Worm (Caenorhabditis elegans) whole organism, L1 larva: Measurements from ENCODE around the gene gst-29.
A peak's percentile ranks its signal among the peaks of the same experiment; 100 is the strongest.

Experiments
- C16A3.4 ChIP-seq: fragments of 150-350 bp; optimal IDR thresholded peaks from 2 replicates; lab custom pipeline; 2014; ENCODE audit warnings: missing biosample characterization, missing genetic modification characterization
- F16B12.6 ChIP-seq: fragments of 150-350 bp; optimal IDR thresholded peaks from 2 replicates; lab custom pipeline; 2014; ENCODE audit warnings: missing biosample characterization, missing genetic modification characterization
- aha-1 ChIP-seq: fragments of 150-350 bp; optimal IDR thresholded peaks from 2 replicates; lab custom pipeline; 2014; ENCODE audit warnings: missing biosample characterization, missing genetic modification characterization
- aly-2 ChIP-seq: fragments of 150-350 bp; optimal IDR thresholded peaks from 2 replicates; lab custom pipeline; 2014; ENCODE audit warnings: missing biosample characterization, missing genetic modification characterization
- ama-1 ChIP-seq: fragments of 150-350 bp; optimal IDR thresholded peaks from 2 replicates; lab custom pipeline; 2014
- blmp-1 ChIP-seq: fragments of 150-350 bp; optimal IDR thresholded peaks from 2 replicates; lab custom pipeline; 2014; ENCODE audit warnings: missing biosample characterization, missing genetic modification characterization
- ceh-63 ChIP-seq: fragments of 200-800 bp; sonication (Bioruptor generic); optimal IDR thresholded peaks from 2 replicates; lab custom pipeline; 2018; ENCODE audit warnings: mild to moderate bottlenecking, missing genetic modification characterization, missing compliant biosample characterization
- ceh-8 ChIP-seq: fragments of 200-800 bp; sonication (Bioruptor generic); optimal IDR thresholded peaks from 2 replicates; lab custom pipeline; 2018; ENCODE audit warnings: mild to moderate bottlenecking, missing genetic modification characterization, moderate library complexity, missing compliant biosample characterization
- ceh-90 ChIP-seq: sonication (generic microtip); optimal IDR thresholded peaks from 2 replicates; lab custom pipeline; 2016; ENCODE audit warnings: missing genetic modification characterization, missing compliant biosample characterization
- dpl-1 ChIP-seq, 3 experiments: fragments of 150-350 bp in 2 of 3; sonication (generic microtip) in 1 of 3; optimal IDR thresholded peaks; 2 replicates each; lab custom pipeline; 2014 to 2017; ENCODE audit warnings: missing biosample characterization in 3 of 3, missing genetic modification characterization in 3 of 3, missing genetic modification reagents in 3 of 3
- dsc-1 ChIP-seq: sonication (generic microtip); optimal IDR thresholded peaks from 2 replicates; lab custom pipeline; 2016; ENCODE audit warnings: mild to moderate bottlenecking, missing genetic modification characterization, missing compliant biosample characterization
- efl-1 ChIP-seq, 4 experiments: fragments of 150-350 bp; optimal IDR thresholded peaks in 3 of 4; peaks in 1 of 4; 1 replicate in 1 of 4; 2 replicates in 3 of 4; lab custom pipeline; 2014; ENCODE audit warnings: missing biosample characterization in 2 of 4, missing genetic modification characterization in 2 of 4, missing genetic modification reagents in 2 of 4
- egl-27 ChIP-seq, 2 experiments: fragments of 150-350 bp in 1 of 2; sonication (generic microtip); optimal IDR thresholded peaks; 3 replicates each; lab custom pipeline; 2017 to 2018; ENCODE audit warnings: missing biosample characterization in 2 of 2, missing genetic modification characterization in 2 of 2, missing genetic modification reagents in 2 of 2
- ets-5 ChIP-seq: fragments of 200-800 bp; sonication (Bioruptor generic); IDR thresholded peaks from 2 replicates; pipeline ENCODE4 v1.3.6; 2022; ENCODE audit warnings: missing genetic modification characterization, missing compliant biosample characterization
- fkh-10 ChIP-seq: sonication (generic microtip); optimal IDR thresholded peaks from 2 replicates; lab custom pipeline; 2017; ENCODE audit warnings: missing biosample characterization, missing genetic modification reagents, missing genetic modification characterization
- fkh-4 ChIP-seq: sonication (generic microtip); optimal IDR thresholded peaks from 2 replicates; lab custom pipeline; 2016; ENCODE audit warnings: missing compliant biosample characterization, missing genetic modification characterization, borderline replicate concordance
- fkh-8 ChIP-seq: sonication (generic microtip); optimal IDR thresholded peaks from 2 replicates; lab custom pipeline; 2016; ENCODE audit warnings: mild to moderate bottlenecking, missing genetic modification characterization, missing compliant biosample characterization
- grh-1 ChIP-seq: fragments of 200-800 bp; sonication (Bioruptor generic); IDR thresholded peaks from 2 replicates; pipeline ENCODE4 v1.3.6; 2022; ENCODE audit warnings: missing genetic modification reagents, missing genetic modification characterization, missing compliant biosample characterization
- hlh-17 ChIP-seq: fragments of 200-800 bp; sonication (Bioruptor generic); optimal IDR thresholded peaks from 2 replicates; lab custom pipeline; 2018; ENCODE audit warnings: missing genetic modification characterization, mild to moderate bottlenecking, missing compliant biosample characterization, moderate library complexity, borderline replicate concordance
- hpl-2 ChIP-seq: fragments of 150-350 bp; optimal IDR thresholded peaks from 2 replicates; lab custom pipeline; 2014; ENCODE audit warnings: missing biosample characterization, missing genetic modification reagents, missing genetic modification characterization
- lin-14 ChIP-seq: fragments of 200-800 bp; sonication (Bioruptor generic); optimal IDR thresholded peaks from 2 replicates; lab custom pipeline; 2018; ENCODE audit warnings: mild to moderate bottlenecking, missing genetic modification characterization, moderate library complexity, missing compliant biosample characterization
- lin-15B ChIP-seq: fragments of 150-350 bp; sonication (generic microtip); optimal IDR thresholded peaks from 3 replicates; lab custom pipeline; 2014; ENCODE audit warnings: missing biosample characterization, missing genetic modification characterization
- lin-35 ChIP-seq, 2 experiments: fragments of 150-350 bp; optimal IDR thresholded peaks; 2 replicates each; lab custom pipeline; 2014; ENCODE audit warnings: missing biosample characterization in 2 of 2, missing genetic modification characterization in 2 of 2, missing genetic modification reagents in 2 of 2
- lsy-2 ChIP-seq, 2 experiments: fragments of 150-350 bp; optimal IDR thresholded peaks; 2 replicates each; lab custom pipeline; 2014; ENCODE audit warnings: missing biosample characterization in 2 of 2, missing genetic modification characterization in 2 of 2
- mep-1 ChIP-seq: fragments of 150-350 bp; optimal IDR thresholded peaks from 2 replicates; lab custom pipeline; 2014; ENCODE audit warnings: missing biosample characterization, missing genetic modification characterization
- nhr-11 ChIP-seq: fragments of 150-350 bp; optimal IDR thresholded peaks from 2 replicates; lab custom pipeline; 2014; ENCODE audit warnings: missing biosample characterization, missing genetic modification characterization
- nhr-28 ChIP-seq: fragments of 150-350 bp; optimal IDR thresholded peaks from 2 replicates; lab custom pipeline; 2014; ENCODE audit warnings: missing biosample characterization, missing genetic modification characterization
- nhr-47 ChIP-seq: sonication (generic microtip); optimal IDR thresholded peaks from 2 replicates; lab custom pipeline; 2016; ENCODE audit warnings: mild to moderate bottlenecking, missing genetic modification characterization, moderate library complexity, missing compliant biosample characterization
- nhr-77 ChIP-seq: fragments of 150-350 bp; optimal IDR thresholded peaks from 2 replicates; lab custom pipeline; 2014; ENCODE audit warnings: missing biosample characterization, missing genetic modification characterization
- nhr-85 ChIP-seq: sonication (generic microtip); peaks from one replicate; lab custom pipeline; 2016; ENCODE audit warnings: missing genetic modification characterization, inconsistent platforms, missing compliant biosample characterization
- pax-3 ChIP-seq: fragments of 200-800 bp; sonication (Bioruptor generic); optimal IDR thresholded peaks from 2 replicates; lab custom pipeline; 2018; ENCODE audit warnings: mild to moderate bottlenecking, missing genetic modification characterization, moderate library complexity, missing compliant biosample characterization
- pqm-1 ChIP-seq: sonication (generic microtip); optimal IDR thresholded peaks from 3 replicates; lab custom pipeline; 2017; ENCODE audit warnings: missing biosample characterization, missing genetic modification characterization
- skn-1 ChIP-seq: fragments of 150-350 bp; optimal IDR thresholded peaks from 2 replicates; lab custom pipeline; 2014; ENCODE audit warnings: missing biosample characterization, missing genetic modification characterization
- snpc-4 ChIP-seq: fragments of 150-350 bp; optimal IDR thresholded peaks from 2 replicates; lab custom pipeline; 2014; ENCODE audit warnings: missing biosample characterization, missing genetic modification characterization
- sptf-1 ChIP-seq: fragments of 150-350 bp; optimal IDR thresholded peaks from 2 replicates; lab custom pipeline; 2014; ENCODE audit warnings: missing biosample characterization, missing genetic modification characterization
- sup-37 ChIP-seq: fragments of 200-800 bp; sonication (Bioruptor generic); optimal IDR thresholded peaks from 2 replicates; lab custom pipeline; 2018; ENCODE audit warnings: mild to moderate bottlenecking, missing genetic modification characterization, missing compliant biosample characterization
- swsn-7 ChIP-seq: sonication (generic microtip); optimal IDR thresholded peaks from 2 replicates; lab custom pipeline; 2016; ENCODE audit warnings: missing genetic modification characterization, missing compliant biosample characterization
- tbx-2 ChIP-seq: sonication (generic microtip); optimal IDR thresholded peaks from 2 replicates; lab custom pipeline; 2016; ENCODE audit warnings: missing genetic modification characterization, missing compliant biosample characterization
- tlp-1 ChIP-seq: fragments of 150-350 bp; optimal IDR thresholded peaks from 2 replicates; lab custom pipeline; 2014; ENCODE audit warnings: missing biosample characterization, missing genetic modification characterization
- unc-30 ChIP-seq: sonication (generic microtip); optimal IDR thresholded peaks from 2 replicates; lab custom pipeline; 2017; ENCODE audit warnings: missing biosample characterization, missing genetic modification characterization
- unc-98 ChIP-seq: fragments of 200-800 bp; sonication (Bioruptor generic); IDR thresholded peaks from 2 replicates; pipeline ENCODE4 v1.3.6; 2022; ENCODE audit warnings: missing genetic modification characterization, missing compliant biosample characterization
- zip-4 ChIP-seq: fragments of 200-800 bp; sonication (Bioruptor generic); optimal IDR thresholded peaks from 2 replicates; lab custom pipeline; 2018; ENCODE audit warnings: mild to moderate bottlenecking, missing genetic modification characterization, moderate library complexity, missing compliant biosample characterization
- ztf-4 ChIP-seq: fragments of 150-350 bp; optimal IDR thresholded peaks from 2 replicates; lab custom pipeline; 2014; ENCODE audit warnings: missing biosample characterization, missing genetic modification characterization

The gst-29 gene

ce11 chrII:15189956-15190355 is 20.3 kb upstream of the gst-29 start (continued):
- peak in 1 of 2 experiments; percentile 41 for TF ChIP-seq lin-35 (GFP tag; optimal IDR thresholded peaks at IDR 0.05; lab: Kevin White, UChicago)
- no peak for TF ChIP-seq ceh-90 (tag; lab: Kevin White, UChicago)

ce11 chrII:15185289-15185688 is 15.6 kb upstream of the gst-29 start, which contains the start of gene gst-35:
Gene gst-35 (minus strand): TSS chrII:15185389.
- no peak for TF ChIP-seq ama-1
- peak; percentile 49 for TF ChIP-seq skn-1
- no peak for TF ChIP-seq sptf-1 (tag; lab: Kevin White, UChicago)
- TF ChIP-seq lin-15B (tag; lab: Kevin White, UChicago) = no peak
- TF ChIP-seq tlp-1 (tag; lab: Kevin White, UChicago) = no peak
- TF ChIP-seq pax-3 = no peak

ce11 chrII:15183139-15183538 is 13.5 kb upstream of the gst-29 start, which contains the start of gene gst-34:
Gene gst-34 (minus strand): TSS chrII:15183239.
- TF ChIP-seq nhr-85 (tag; lab: Kevin White, UChicago) (peak; percentile 30), hpl-2 (no peak), blmp-1 (tag; lab: Kevin White, UChicago) (peak; percentile 2)

- TF ChIP-seq zip-4 (GFP tag; lab: Kevin White, UChicago) = no peak
- no peak for TF ChIP-seq ceh-8 (GFP tag; lab: Kevin White, UChicago)
- TF ChIP-seq nhr-85 (tag; lab: Kevin White, UChicago) = peak; percentile 22
These were observed 8.8 kb upstream of the gst-29 start, which contains the start of gene gst-32 for ce11 chrII:15178494-15178893. Gene gst-32 (minus strand): TSS chrII:15178594.

ce11 chrII:15175643-15176042 is 6.0 kb upstream of the gst-29 start, which contains the start of gene Y53F4B.36:
Gene Y53F4B.36 (plus strand): TSS chrII:15175943.
- TF ChIP-seq ceh-63 (GFP tag; lab: Kevin White, UChicago) (no peak), lin-15B (tag; lab: Kevin White, UChicago) (no peak), pqm-1 (tag; lab: Kevin White, UChicago) (no peak), lsy-2 (tag; optimal IDR thresholded peaks at IDR 0.05; lab: Kevin White, UChicago) (no peak), swsn-7 (no peak), nhr-28 (tag; lab: Kevin White, UChicago) (no peak), nhr-77 (tag; lab: Kevin White, UChicago) (no peak), mep-1 (tag; lab: Kevin White, UChicago) (no peak), ama-1 (no peak), tbx-2 (no peak), ztf-4 (tag; lab: Kevin White, UChicago) (no peak), aly-2 (no peak)

ce11 chrII:15174915-15175548 is 5.4 kb upstream of the gst-29 start, which contains the start of gene gst-31:
Gene gst-31 (minus strand): TSS chrII:15174965.
- peak in 1 of 2 experiments; percentile 16 for TF ChIP-seq lsy-2 (tag; optimal IDR thresholded peaks at IDR 0.05; lab: Kevin White, UChicago)
- no peak for TF ChIP-seq C16A3.4 (tag; lab: Kevin White, UChicago)
- no peak for TF ChIP-seq egl-27 (tag; optimal IDR thresholded peaks at IDR 0.05; lab: Kevin White, UChicago)
- TF ChIP-seq efl-1 (optimal IDR thresholded peaks at IDR 0.05; lab: Kevin White, UChicago) = no peak
- no peak for TF ChIP-seq efl-1 (GFP tag; optimal IDR thresholded peaks at IDR 0.05 in 1 of 2; lab: Kevin White, UChicago)
- no peak for TF ChIP-seq hlh-17 (GFP tag; lab: Kevin White, UChicago)
- TF ChIP-seq swsn-7 = no peak
- no peak for TF ChIP-seq pax-3
- TF ChIP-seq fkh-4 (tag; lab: Kevin White, UChicago) = no peak
- no peak for TF ChIP-seq grh-1 (GFP tag; lab: Robert Waterston, UW)
- no peak for TF ChIP-seq unc-30 (tag; lab: Kevin White, UChicago)
- TF ChIP-seq F16B12.6 (tag; lab: Kevin White, UChicago) = no peak
- TF ChIP-seq snpc-4 (tag; lab: Kevin White, UChicago) = no peak
- TF ChIP-seq dsc-1 (tag; lab: Kevin White, UChicago) = no peak
- no peak for TF ChIP-seq unc-98 (GFP tag; lab: Robert Waterston, UW)
- no peak for TF ChIP-seq nhr-47
- peak; percentile 88 for TF ChIP-seq skn-1
- no peak for TF ChIP-seq fkh-10 (GFP tag; lab: Kevin White, UChicago)
- peak; percentile 61 for TF ChIP-seq lin-14 (GFP tag; lab: Kevin White, UChicago)
- TF ChIP-seq dpl-1 (GFP tag; optimal IDR thresholded peaks at IDR 0.05; lab: Kevin White, UChicago) = no peak
- peak; percentile 81 for TF ChIP-seq fkh-8 (tag; lab: Kevin White, UChicago)
- TF ChIP-seq nhr-11 (tag; lab: Kevin White, UChicago) = no peak
- no peak for TF ChIP-seq ceh-8 (GFP tag; lab: Kevin White, UChicago)
- TF ChIP-seq ets-5 (GFP tag; lab: Robert Waterston, UW) = no peak
- no peak for TF ChIP-seq sup-37 (GFP tag; lab: Kevin White, UChicago)
- no peak for TF ChIP-seq aha-1 (tag; lab: Kevin White, UChicago)
